Fruit fly (Drosophila melanogaster) whole organism, embryonic: ENCODE results near the gene Cp36.

ENCODE experiments used
- ATbp ChIP-seq: fragments of 200-800 bp; sonication (Bioruptor generic); optimal IDR thresholded peaks from 2 replicates; lab custom pipeline; 2017; ENCODE audit warnings: missing biosample characterization, mild to moderate bottlenecking, missing genetic modification characterization, missing genetic modification reagents
- CG1024 ChIP-seq: fragments of 200-800 bp; sonication (Bioruptor generic); IDR thresholded peaks from 2 replicates; pipeline ENCODE4 v1.3.6; 2022; ENCODE audit warnings: missing biosample characterization, missing genetic modification characterization
- CG10267 ChIP-seq: fragments of 200-800 bp; sonication (Bioruptor generic); optimal IDR thresholded peaks from 2 replicates; lab custom pipeline; 2018; ENCODE audit warnings: missing biosample characterization, mild to moderate bottlenecking, missing genetic modification characterization, moderate library complexity
- CG10654 ChIP-seq: fragments of 200-800 bp; sonication (Bioruptor generic); optimal IDR thresholded peaks from 2 replicates; lab custom pipeline; 2016; ENCODE audit warnings: missing biosample characterization, missing genetic modification characterization
- CG11247 ChIP-seq: fragments of 200-800 bp; sonication (Bioruptor generic); IDR thresholded peaks from 2 replicates; pipeline ENCODE4 v1.3.6; 2022; ENCODE audit warnings: missing biosample characterization, missing genetic modification characterization
- CG1233 ChIP-seq: fragments of 200-800 bp; sonication (Bioruptor generic); optimal IDR thresholded peaks from 4 replicates; lab custom pipeline; 2018; ENCODE audit warnings: missing biosample characterization, mild to moderate bottlenecking, missing genetic modification characterization
- CG12744 ChIP-seq: fragments of 200-800 bp; sonication (Bioruptor generic); optimal IDR thresholded peaks from 2 replicates; lab custom pipeline; 2016; ENCODE audit warnings: missing biosample characterization, missing genetic modification characterization
- CG12769 ChIP-seq: fragments of 200-800 bp; sonication (Bioruptor generic); optimal IDR thresholded peaks from 2 replicates; lab custom pipeline; 2019; ENCODE audit warnings: missing biosample characterization, mild to moderate bottlenecking, missing genetic modification characterization, moderate library complexity
- CG14050 ChIP-seq: fragments of 200-800 bp; sonication (Bioruptor generic); IDR thresholded peaks from 3 replicates; pipeline ENCODE4 v1.3.6; 2022; ENCODE audit warnings: missing biosample characterization, missing genetic modification characterization
- CG1602 ChIP-seq: fragments of 200-800 bp; sonication (Bioruptor generic); optimal IDR thresholded peaks from 3 replicates; lab custom pipeline; 2016; ENCODE audit warnings: missing biosample characterization, missing genetic modification characterization
- CG17186 ChIP-seq: fragments of 200-800 bp; sonication (Bioruptor generic); optimal IDR thresholded peaks from 3 replicates; lab custom pipeline; 2017; ENCODE audit warnings: missing biosample characterization, missing genetic modification reagents, missing genetic modification characterization
- CG2678 ChIP-seq: fragments of 200-800 bp; sonication (Bioruptor generic); optimal IDR thresholded peaks from 3 replicates; lab custom pipeline; 2019; ENCODE audit warnings: missing biosample characterization, mild to moderate bottlenecking, missing genetic modification characterization, moderate library complexity
- CG2875 ChIP-seq: fragments of 200-800 bp; sonication (Bioruptor generic); optimal IDR thresholded peaks from 2 replicates; lab custom pipeline; 2017; ENCODE audit warnings: missing biosample characterization, mild to moderate bottlenecking, missing genetic modification characterization, missing genetic modification reagents
- CG3163 ChIP-seq: fragments of 200-800 bp; sonication (Bioruptor generic); optimal IDR thresholded peaks from 3 replicates; lab custom pipeline; 2016; ENCODE audit warnings: missing biosample characterization, missing genetic modification characterization
- CG4282 ChIP-seq: fragments of 200-800 bp; sonication (Bioruptor generic); optimal IDR thresholded peaks from 2 replicates; lab custom pipeline; 2016; ENCODE audit warnings: missing biosample characterization, missing genetic modification characterization
- CG6791 ChIP-seq: fragments of 200-800 bp; sonication (Bioruptor generic); IDR thresholded peaks from 3 replicates; pipeline ENCODE4 v1.3.6; 2022; ENCODE audit warnings: missing biosample characterization, missing genetic modification characterization; ENCODE audit not compliant: partially characterized antibody
- CG8290 ChIP-seq, 3 experiments: fragments of 200-800 bp; sonication (Bioruptor generic); optimal IDR thresholded peaks; 2 replicates each; lab custom pipeline; 2016 to 2019; ENCODE audit warnings: missing biosample characterization in 3 of 3, missing genetic modification characterization in 3 of 3, mild to moderate bottlenecking in 2 of 3, moderate library complexity in 1 of 3
- CG9215 ChIP-seq: fragments of 200-800 bp; sonication (Bioruptor generic); IDR thresholded peaks from 2 replicates; pipeline ENCODE4 v1.3.6; 2022; ENCODE audit warnings: missing biosample characterization, missing genetic modification characterization
- CTCF ChIP-seq: fragments of 200-800 bp; sonication (Bioruptor generic); optimal IDR thresholded peaks from 2 replicates; lab custom pipeline; 2017; ENCODE audit warnings: missing biosample characterization, mild to moderate bottlenecking, missing genetic modification characterization, moderate library complexity
- CoRest ChIP-seq: fragments of 200-800 bp; sonication (Bioruptor generic); optimal IDR thresholded peaks from 3 replicates; lab custom pipeline; 2018; ENCODE audit warnings: missing biosample characterization, mild to moderate bottlenecking, missing genetic modification characterization, moderate library complexity
- D19A ChIP-seq: fragments of 200-800 bp; optimal IDR thresholded peaks from 3 replicates; lab custom pipeline; 2019; ENCODE audit warnings: missing biosample characterization, mild to moderate bottlenecking, missing genetic modification characterization, moderate library complexity
- E2f2 ChIP-seq: fragments of 200-800 bp; sonication (Bioruptor generic); IDR thresholded peaks from 2 replicates; pipeline ENCODE4 v1.3.6; 2022; ENCODE audit warnings: missing biosample characterization, missing genetic modification characterization
- HHEX ChIP-seq: fragments of 200-800 bp; sonication (Bioruptor generic); optimal IDR thresholded peaks from 3 replicates; lab custom pipeline; 2017; ENCODE audit warnings: missing biosample characterization, mild to moderate bottlenecking, missing genetic modification characterization, missing genetic modification reagents
- HLH3B ChIP-seq: fragments of 200-800 bp; sonication (Bioruptor generic); IDR thresholded peaks from 2 replicates; pipeline ENCODE4 v1.3.6; 2022; ENCODE audit warnings: missing biosample characterization, missing genetic modification characterization
- Hand ChIP-seq: fragments of 200-800 bp; sonication (Bioruptor generic); optimal IDR thresholded peaks from 2 replicates; lab custom pipeline; 2017; ENCODE audit warnings: mild to moderate bottlenecking, missing biosample characterization, missing genetic modification reagents, missing genetic modification characterization
- Hr39 ChIP-seq: fragments of >200 bp; optimal IDR thresholded peaks from 2 replicates; lab custom pipeline; 2017
- Med ChIP-seq: fragments of 200-800 bp; sonication (Bioruptor generic); peaks from one replicate; lab custom pipeline; 2016; ENCODE audit warnings: missing biosample characterization, missing genetic modification characterization, mild to moderate bottlenecking, inconsistent platforms, moderate library complexity
- Nf-YB ChIP-seq: fragments of 200-800 bp; sonication (Bioruptor generic); optimal IDR thresholded peaks from 3 replicates; lab custom pipeline; 2019; ENCODE audit warnings: missing biosample characterization, mild to moderate bottlenecking, missing genetic modification characterization, moderate library complexity
- Optix ChIP-seq: fragments of 200-800 bp; sonication (Bioruptor generic); IDR thresholded peaks from 3 replicates; pipeline ENCODE4 v1.3.6; 2022; ENCODE audit warnings: missing biosample characterization, missing genetic modification characterization
- Poxn ChIP-seq: fragments of 200-800 bp; sonication (Bioruptor generic); IDR thresholded peaks from 2 replicates; pipeline ENCODE4 v1.3.6; 2022; ENCODE audit warnings: missing biosample characterization, missing genetic modification characterization
- Sin3A ChIP-seq: fragments of >200 bp; optimal IDR thresholded peaks from 2 replicates; lab custom pipeline; 2018
- az2 ChIP-seq: fragments of 200-800 bp; sonication (Bioruptor generic); optimal IDR thresholded peaks from 3 replicates; lab custom pipeline; 2016; ENCODE audit warnings: missing biosample characterization, missing genetic modification characterization
- bsh ChIP-seq, 2 experiments: fragments of 200-800 bp; sonication (Bioruptor generic); optimal IDR thresholded peaks; 2 replicates each; lab custom pipeline; 2017 to 2018; ENCODE audit warnings: mild to moderate bottlenecking in 2 of 2, missing biosample characterization in 2 of 2, missing genetic modification characterization in 2 of 2, moderate library complexity in 1 of 2
- cato ChIP-seq: fragments of 200-800 bp; sonication (Bioruptor generic); optimal IDR thresholded peaks from 2 replicates; lab custom pipeline; 2016; ENCODE audit warnings: missing biosample characterization, missing genetic modification characterization, borderline replicate concordance
- chinmo ChIP-seq: fragments of 200-800 bp; sonication (Bioruptor generic); IDR thresholded peaks from 4 replicates; pipeline ENCODE4 v1.3.6; 2022; ENCODE audit warnings: missing biosample characterization, missing genetic modification characterization; ENCODE audit not compliant: partially characterized antibody
- chn ChIP-seq: fragments of 200-800 bp; sonication (Bioruptor generic); optimal IDR thresholded peaks from 2 replicates; lab custom pipeline; 2016; ENCODE audit warnings: missing biosample characterization, missing genetic modification characterization
- corto ChIP-seq: fragments of 200-800 bp; sonication (Bioruptor generic); optimal IDR thresholded peaks from 2 replicates; lab custom pipeline; 2016; ENCODE audit warnings: missing biosample characterization, mild to moderate bottlenecking, missing genetic modification characterization, moderate library complexity
- danr ChIP-seq: fragments of 200-800 bp; sonication (Bioruptor generic); IDR thresholded peaks from 2 replicates; pipeline ENCODE4 v1.3.6; 2022; ENCODE audit warnings: missing biosample characterization, missing genetic modification characterization
- fd96Cb ChIP-seq: fragments of 200-800 bp; sonication (Bioruptor generic); optimal IDR thresholded peaks from 2 replicates; lab custom pipeline; 2018; ENCODE audit warnings: missing biosample characterization, mild to moderate bottlenecking, missing genetic modification characterization, moderate library complexity
- ftz-f1 ChIP-seq: fragments of 200-800 bp; sonication (Bioruptor generic); optimal IDR thresholded peaks from 2 replicates; lab custom pipeline; 2016; ENCODE audit warnings: missing biosample characterization, missing genetic modification characterization
- gem ChIP-seq: fragments of 200-800 bp; sonication (Bioruptor generic); optimal IDR thresholded peaks from 2 replicates; lab custom pipeline; 2019; ENCODE audit warnings: missing biosample characterization, mild to moderate bottlenecking, missing genetic modification characterization, moderate library complexity
- jigr1 ChIP-seq: fragments of 200-800 bp; sonication (Bioruptor generic); IDR thresholded peaks from 3 replicates; pipeline ENCODE4 v1.3.6; 2022; ENCODE audit warnings: missing biosample characterization, missing genetic modification characterization
- lab ChIP-seq: fragments of 200-800 bp; sonication (Bioruptor generic); optimal IDR thresholded peaks from 3 replicates; lab custom pipeline; 2017; ENCODE audit warnings: missing biosample characterization, missing genetic modification characterization, mild to moderate bottlenecking, moderate library complexity, missing genetic modification reagents
- sd ChIP-seq: fragments of 200-800 bp; sonication (Bioruptor generic); optimal IDR thresholded peaks from 3 replicates; lab custom pipeline; 2018; ENCODE audit warnings: missing biosample characterization, mild to moderate bottlenecking, missing genetic modification characterization, moderate library complexity
- sens ChIP-seq: fragments of 200-800 bp; sonication (Bioruptor generic); peaks from one replicate; lab custom pipeline; 2016; ENCODE audit warnings: missing biosample characterization, missing genetic modification characterization
- sens-2 ChIP-seq: fragments of 200-800 bp; sonication (Bioruptor generic); IDR thresholded peaks from 2 replicates; pipeline ENCODE4 v1.3.6; 2022; ENCODE audit warnings: missing biosample characterization, missing genetic modification characterization
- sr ChIP-seq: fragments of 200-800 bp; sonication (Bioruptor generic); IDR thresholded peaks from 3 replicates; pipeline ENCODE4 v1.3.6; 2022; ENCODE audit warnings: missing biosample characterization, missing genetic modification characterization
- tin ChIP-seq: fragments of 200-800 bp; sonication (Bioruptor generic); optimal IDR thresholded peaks from 3 replicates; lab custom pipeline; 2016; ENCODE audit warnings: missing biosample characterization, missing genetic modification characterization
- zen ChIP-seq: fragments of 200-800 bp; sonication (Bioruptor generic); optimal IDR thresholded peaks from 3 replicates; lab custom pipeline; 2018; ENCODE audit warnings: missing biosample characterization, mild to moderate bottlenecking, missing genetic modification characterization, moderate library complexity

Gene Cp36

dm6 chrX:8448171-8448570, 30.9 kb upstream of the Cp36 start:
- TF ChIP-seq CTCF, result peak; percentile 60
- peak; percentile 57; the same call in 2 of the 3 replicates for TF ChIP-seq CG6791 (GFP tag; lab: Robert Waterston, UW)
- TF ChIP-seq CG9215 (GFP tag; lab: Robert Waterston, UW), result no peak
- TF ChIP-seq CG8290 (GFP tag; optimal IDR thresholded peaks at IDR 0.05; lab: Kevin White, UChicago), result peak; percentile 50
- TF ChIP-seq CG8290 (tag; optimal IDR thresholded peaks at IDR 0.05; lab: Kevin White, UChicago), result no peak
- peak; percentile 61; the same call in 1 of the 3 replicates for TF ChIP-seq sr (GFP tag; lab: Robert Waterston, UW)
- peak; percentile 85 for TF ChIP-seq Hr39
- TF ChIP-seq CG17186 (GFP tag; lab: Kevin White, UChicago), result no peak
- TF ChIP-seq CG1602 (GFP tag; lab: Kevin White, UChicago), result no peak
- TF ChIP-seq az2 (GFP tag; lab: Kevin White, UChicago), result no peak

- TF ChIP-seq chinmo (GFP tag; lab: Robert Waterston, UW), result peak; percentile 70; the same call in 2 of the 4 replicates
- no peak for TF ChIP-seq HHEX
- TF ChIP-seq Poxn (GFP tag; lab: Robert Waterston, UW), result no peak
- TF ChIP-seq lab (GFP tag; lab: Kevin White, UChicago), result peak; percentile 8
- peak; percentile 24 for TF ChIP-seq CG2678 (tag; lab: Kevin White, UChicago)
- TF ChIP-seq corto, result no peak
- no peak for TF ChIP-seq Optix (GFP tag; lab: Robert Waterston, UW)
- TF ChIP-seq CG11247 (GFP tag; lab: Robert Waterston, UW), result no peak
- TF ChIP-seq ftz-f1, result no peak
- TF ChIP-seq tin (GFP tag; lab: Kevin White, UChicago), result no peak
- TF ChIP-seq CG10654, result no peak
- TF ChIP-seq bsh (GFP tag; optimal IDR thresholded peaks at IDR 0.05; lab: Kevin White, UChicago), result no peak
- TF ChIP-seq chn (GFP tag; lab: Kevin White, UChicago), result no peak
- TF ChIP-seq CG1233 (GFP tag; lab: Kevin White, UChicago), result no peak
- TF ChIP-seq ATbp (GFP tag; lab: Kevin White, UChicago), result no peak
- no peak for TF ChIP-seq zen (tag; lab: Kevin White, UChicago)
- TF ChIP-seq sens (GFP tag; lab: Kevin White, UChicago), result no peak
- no peak for TF ChIP-seq CG10267 (tag; lab: Kevin White, UChicago)
- TF ChIP-seq Sin3A (lab: Kevin White, UChicago), result no peak
- no peak for TF ChIP-seq CG1024
- TF ChIP-seq jigr1 (GFP tag; lab: Robert Waterston, UW), result no peak
- TF ChIP-seq danr, result no peak
- no peak for TF ChIP-seq CG4282 (GFP tag; lab: Kevin White, UChicago)
- TF ChIP-seq CG2875, result no peak
- peak; percentile 27 for TF ChIP-seq gem (tag; lab: Kevin White, UChicago)
- no peak for TF ChIP-seq CoRest
- no peak for TF ChIP-seq Hand (GFP tag; lab: Kevin White, UChicago)
- no peak for TF ChIP-seq HLH3B (GFP tag; lab: Robert Waterston, UW)
- no peak for TF ChIP-seq CG3163 (GFP tag; lab: Kevin White, UChicago)
- no peak for TF ChIP-seq fd96Cb
- 0 out of 2 replicates have a peak, but pooled peaks have one; percentile 17 for TF ChIP-seq E2f2 (GFP tag; lab: Robert Waterston, UW)
- no peak for TF ChIP-seq sens-2 (GFP tag; lab: Robert Waterston, UW)
- no peak for TF ChIP-seq Nf-YB
- no peak for TF ChIP-seq CG12744 (GFP tag; lab: Kevin White, UChicago)
- TF ChIP-seq CG14050, result no peak
- no peak for TF ChIP-seq cato (GFP tag; lab: Kevin White, UChicago)
- peak; percentile 85 for TF ChIP-seq D19A (tag; lab: Kevin White, UChicago)
- TF ChIP-seq Med (GFP tag; lab: Kevin White, UChicago), result peak; percentile 21
- TF ChIP-seq sd (tag; lab: Kevin White, UChicago), result peak; percentile 78
- TF ChIP-seq CG12769 (tag; lab: Kevin White, UChicago), result no peak
Measured at dm6 chrX:8450214-8450904, 28.8 kb upstream of the Cp36 start.
